Worm (Caenorhabditis elegans) whole organism, young adult: ENCODE data around the gene M116.5.
A peak's percentile ranks its signal among the peaks of the same experiment; 100 is the strongest.

Experiments
- B0336.3 ChIP-seq: fragments of 200-800 bp; sonication (Bioruptor generic); IDR thresholded peaks from 2 replicates; pipeline ENCODE4 v1.3.6; 2022; ENCODE audit warnings: missing genetic modification characterization, missing compliant biosample characterization
- C06A6.2 ChIP-seq: fragments of 200-800 bp; sonication (Bioruptor generic); conservative IDR thresholded peaks from 2 replicates; pipeline ENCODE4 v1.3.6; 2022; ENCODE audit warnings: missing genetic modification characterization, missing compliant biosample characterization
- F10E7.11 ChIP-seq: sonication (generic microtip); optimal IDR thresholded peaks from 2 replicates; lab custom pipeline; 2017; ENCODE audit warnings: mild to moderate bottlenecking, missing genetic modification characterization, moderate library complexity, missing compliant biosample characterization
- F22D6.2 ChIP-seq: sonication (generic microtip); optimal IDR thresholded peaks from 2 replicates; lab custom pipeline; 2016; ENCODE audit warnings: mild to moderate bottlenecking, missing genetic modification characterization, missing compliant biosample characterization
- F33H1.4 ChIP-seq: fragments of 200-800 bp; sonication (Bioruptor generic); IDR thresholded peaks from 2 replicates; pipeline ENCODE4 v1.3.6; 2022; ENCODE audit warnings: missing genetic modification reagents, missing genetic modification characterization, missing compliant biosample characterization
- F37B4.10 ChIP-seq: fragments of 200-800 bp; sonication (Bioruptor generic); IDR thresholded peaks from 2 replicates; pipeline ENCODE4 v1.3.6; 2022; ENCODE audit warnings: missing genetic modification characterization, missing compliant biosample characterization
- F52B5.7 ChIP-seq: sonication (generic microtip); optimal IDR thresholded peaks from 2 replicates; lab custom pipeline; 2016; ENCODE audit warnings: mild to moderate bottlenecking, missing genetic modification characterization, missing compliant biosample characterization
- K11D2.4 ChIP-seq: fragments of 200-800 bp; sonication (Bioruptor generic); IDR thresholded peaks from 2 replicates; pipeline ENCODE4 v1.3.6; 2022; ENCODE audit warnings: missing genetic modification reagents, missing genetic modification characterization, missing compliant biosample characterization
- T07F8.4 ChIP-seq: sonication (generic microtip); optimal IDR thresholded peaks from 2 replicates; lab custom pipeline; 2016; ENCODE audit warnings: mild to moderate bottlenecking, missing genetic modification characterization, moderate library complexity, missing compliant biosample characterization
- Y79H2A.3 ChIP-seq: fragments of 200-800 bp; sonication (Bioruptor generic); conservative IDR thresholded peaks from 2 replicates; pipeline ENCODE4 v1.3.6; 2022; ENCODE audit warnings: missing genetic modification reagents, missing genetic modification characterization, missing compliant biosample characterization
- Y95B8A.8 ChIP-seq: fragments of 200-800 bp; sonication (Bioruptor generic); IDR thresholded peaks from 2 replicates; pipeline ENCODE4 v1.3.6; 2022; ENCODE audit warnings: missing genetic modification reagents, missing genetic modification characterization, missing compliant biosample characterization
- ZK185.1 ChIP-seq: sonication (generic microtip); optimal IDR thresholded peaks from 2 replicates; lab custom pipeline; 2016; ENCODE audit warnings: mild to moderate bottlenecking, missing genetic modification characterization, missing compliant biosample characterization; ENCODE audit not compliant: poor library complexity, severe bottlenecking
- aptf-3 ChIP-seq: fragments of 200-800 bp; sonication (Bioruptor generic); IDR thresholded peaks from 2 replicates; pipeline ENCODE4 v1.3.6; 2022; ENCODE audit warnings: missing genetic modification characterization, missing compliant biosample characterization
- cebp-2 ChIP-seq: fragments of 200-800 bp; sonication (Bioruptor generic); IDR thresholded peaks from 2 replicates; pipeline ENCODE4 v1.3.6; 2022; ENCODE audit warnings: missing genetic modification characterization, missing compliant biosample characterization
- ceh-27 ChIP-seq: fragments of 200-800 bp; sonication (Bioruptor generic); optimal IDR thresholded peaks from 2 replicates; lab custom pipeline; 2018; ENCODE audit warnings: mild to moderate bottlenecking, missing genetic modification characterization, moderate library complexity, missing compliant biosample characterization
- ceh-91 ChIP-seq: fragments of 200-800 bp; sonication (Bioruptor generic); IDR thresholded peaks from 2 replicates; pipeline ENCODE4 v1.3.6; 2022; ENCODE audit warnings: missing genetic modification reagents, missing genetic modification characterization, missing compliant biosample characterization
- chd-7 ChIP-seq: sonication (generic microtip); optimal IDR thresholded peaks from 2 replicates; lab custom pipeline; 2016; ENCODE audit warnings: mild to moderate bottlenecking, missing genetic modification characterization, moderate library complexity, missing compliant biosample characterization
- dpl-1 ChIP-seq: fragments of 150-350 bp; optimal IDR thresholded peaks from 2 replicates; lab custom pipeline; 2014; ENCODE audit warnings: missing biosample characterization, missing genetic modification reagents, missing genetic modification characterization
- egl-44 ChIP-seq: fragments of 200-800 bp; sonication (Bioruptor generic); IDR thresholded peaks from 2 replicates; pipeline ENCODE4 v1.3.6; 2022; ENCODE audit warnings: missing genetic modification reagents, missing genetic modification characterization, missing compliant biosample characterization
- ekl-4 ChIP-seq: fragments of 200-800 bp; sonication (Bioruptor generic); IDR thresholded peaks from 2 replicates; pipeline ENCODE4 v1.3.6; 2022; ENCODE audit warnings: missing genetic modification reagents, missing genetic modification characterization, missing compliant biosample characterization
- ets-4 ChIP-seq: fragments of 200-800 bp; sonication (Bioruptor generic); optimal IDR thresholded peaks from 2 replicates; lab custom pipeline; 2018; ENCODE audit warnings: mild to moderate bottlenecking, missing genetic modification characterization, missing compliant biosample characterization
- gei-17 ChIP-seq: fragments of 200-800 bp; sonication (Bioruptor generic); optimal IDR thresholded peaks from 2 replicates; lab custom pipeline; 2018; ENCODE audit warnings: mild to moderate bottlenecking, missing genetic modification characterization, missing compliant biosample characterization
- him-1 ChIP-seq: sonication (generic microtip); optimal IDR thresholded peaks from 2 replicates; lab custom pipeline; 2016; ENCODE audit warnings: missing genotype, missing genetic modification reagents, missing genetic modification characterization, missing compliant biosample characterization
- hrde-1 ChIP-seq: sonication (generic microtip); optimal IDR thresholded peaks from 2 replicates; lab custom pipeline; 2016; ENCODE audit warnings: missing genetic modification characterization, mild to moderate bottlenecking, missing compliant biosample characterization, moderate library complexity, missing genotype, missing genetic modification reagents, borderline replicate concordance
- let-526 ChIP-seq: fragments of 200-800 bp; sonication (Bioruptor generic); IDR thresholded peaks from 2 replicates; pipeline ENCODE4 v1.3.6; 2022; ENCODE audit warnings: missing genetic modification reagents, missing genetic modification characterization, missing compliant biosample characterization
- let-607 ChIP-seq, 2 experiments: fragments of 200-800 bp in 1 of 2; sonication (Bioruptor generic) in 1 of 2; sonication (generic microtip) in 1 of 2; optimal IDR thresholded peaks; 2 replicates each; lab custom pipeline; 2016 to 2018; ENCODE audit warnings: mild to moderate bottlenecking in 2 of 2, missing compliant biosample characterization in 2 of 2, missing genetic modification characterization in 2 of 2, moderate library complexity in 2 of 2, missing genotype in 1 of 2
- lin-26 ChIP-seq: fragments of 200-800 bp; sonication (Bioruptor generic); IDR thresholded peaks from 2 replicates; pipeline ENCODE4 v1.3.6; 2022; ENCODE audit warnings: missing genetic modification reagents, missing genetic modification characterization, missing compliant biosample characterization
- lin-54 ChIP-seq: fragments of 200-800 bp; sonication (Bioruptor generic); optimal IDR thresholded peaks from 2 replicates; lab custom pipeline; 2018; ENCODE audit warnings: mild to moderate bottlenecking, missing genetic modification characterization, missing compliant biosample characterization
- lsl-1 ChIP-seq: fragments of 200-800 bp; sonication (Bioruptor generic); optimal IDR thresholded peaks from 2 replicates; lab custom pipeline; 2018; ENCODE audit warnings: mild to moderate bottlenecking, missing genetic modification characterization, moderate library complexity, missing compliant biosample characterization
- lsy-27 ChIP-seq: sonication (generic microtip); optimal IDR thresholded peaks from 2 replicates; lab custom pipeline; 2017; ENCODE audit warnings: missing genetic modification characterization, mild to moderate bottlenecking, missing compliant biosample characterization, antibody characterized with exemption, missing genotype, borderline replicate concordance; ENCODE audit not compliant: insufficient read depth
- madf-10 ChIP-seq: sonication (generic microtip); optimal IDR thresholded peaks from 2 replicates; lab custom pipeline; 2016; ENCODE audit warnings: mild to moderate bottlenecking, missing genetic modification characterization, missing compliant biosample characterization
- mel-28 ChIP-seq: sonication (generic microtip); optimal IDR thresholded peaks from 2 replicates; lab custom pipeline; 2016; ENCODE audit warnings: borderline replicate concordance, mild to moderate bottlenecking, missing genetic modification characterization, missing compliant biosample characterization
- nfyb-1 ChIP-seq: fragments of 200-800 bp; sonication (Bioruptor generic); IDR thresholded peaks from 2 replicates; pipeline ENCODE4 v1.3.6; 2022; ENCODE audit warnings: missing genetic modification reagents, missing genetic modification characterization, missing compliant biosample characterization
- nhr-27 ChIP-seq: fragments of 200-800 bp; sonication (Bioruptor generic); optimal IDR thresholded peaks from 2 replicates; lab custom pipeline; 2018; ENCODE audit warnings: mild to moderate bottlenecking, missing genetic modification characterization, moderate library complexity, missing compliant biosample characterization
- pbrm-1 ChIP-seq: fragments of 200-800 bp; sonication (Bioruptor generic); IDR thresholded peaks from 2 replicates; pipeline ENCODE4 v1.3.6; 2022; ENCODE audit warnings: missing genetic modification reagents, missing genetic modification characterization, missing compliant biosample characterization
- pha-4 ChIP-seq: fragments of 150-350 bp; sonication (generic microtip); optimal IDR thresholded peaks from 2 replicates; lab custom pipeline; 2014; ENCODE audit warnings: missing biosample characterization, missing genetic modification reagents, missing genetic modification characterization
- rcor-1 ChIP-seq: fragments of 200-800 bp; sonication (Bioruptor generic); IDR thresholded peaks from 2 replicates; pipeline ENCODE4 v1.3.6; 2022; ENCODE audit warnings: missing genetic modification reagents, missing genetic modification characterization, missing compliant biosample characterization
- rec-8 ChIP-seq, 2 experiments: sonication (generic microtip); optimal IDR thresholded peaks; 2 replicates each; lab custom pipeline; 2016; ENCODE audit warnings: mild to moderate bottlenecking in 2 of 2, missing genetic modification characterization in 2 of 2, missing genetic modification reagents in 2 of 2, missing genotype in 2 of 2, missing biosample characterization in 1 of 2, missing compliant biosample characterization in 1 of 2, moderate library complexity in 1 of 2
- rpc-1 ChIP-seq, 2 experiments: fragments of 150-350 bp in 1 of 2; sonication (generic microtip) in 1 of 2; optimal IDR thresholded peaks; 2 replicates each; lab custom pipeline; 2014 to 2018; ENCODE audit warnings: missing biosample characterization in 1 of 2, missing genetic modification characterization in 1 of 2, missing genetic modification reagents in 1 of 2, missing genotype in 1 of 2
- snpc-1.3 ChIP-seq: sonication (generic microtip); optimal IDR thresholded peaks from 2 replicates; lab custom pipeline; 2017; ENCODE audit warnings: missing genetic modification characterization, mild to moderate bottlenecking, missing compliant biosample characterization, antibody characterized with exemption, moderate library complexity, missing genotype, missing genetic modification reagents; ENCODE audit not compliant: insufficient read depth
- tbx-9 ChIP-seq: sonication (generic microtip); optimal IDR thresholded peaks from 2 replicates; lab custom pipeline; 2016; ENCODE audit warnings: borderline replicate concordance, missing genetic modification characterization, inconsistent platforms, missing compliant biosample characterization
- tlf-1 ChIP-seq: fragments of 200-800 bp; sonication (Bioruptor generic); optimal IDR thresholded peaks from 2 replicates; lab custom pipeline; 2018; ENCODE audit warnings: mild to moderate bottlenecking, missing genetic modification characterization, missing compliant biosample characterization
- xnd-1 ChIP-seq: sonication (generic microtip); optimal IDR thresholded peaks from 2 replicates; lab custom pipeline; 2016; ENCODE audit warnings: missing genotype, missing genetic modification reagents, missing genetic modification characterization, missing compliant biosample characterization
- zim-3 ChIP-seq: sonication (generic microtip); optimal IDR thresholded peaks from 2 replicates; lab custom pipeline; 2017; ENCODE audit warnings: mild to moderate bottlenecking, missing genetic modification characterization, moderate library complexity, missing compliant biosample characterization
- ztf-18 ChIP-seq: sonication (generic microtip); optimal IDR thresholded peaks from 2 replicates; lab custom pipeline; 2016; ENCODE audit warnings: missing genotype, mild to moderate bottlenecking, missing genetic modification characterization, missing compliant biosample characterization
- ztf-22 ChIP-seq: fragments of 200-800 bp; sonication (Bioruptor generic); optimal IDR thresholded peaks from 2 replicates; lab custom pipeline; 2018; ENCODE audit warnings: mild to moderate bottlenecking, missing genetic modification characterization, moderate library complexity, missing compliant biosample characterization
- ztf-3 ChIP-seq: fragments of 200-800 bp; sonication (Bioruptor generic); optimal IDR thresholded peaks from 2 replicates; lab custom pipeline; 2018; ENCODE audit warnings: mild to moderate bottlenecking, missing genetic modification characterization, missing compliant biosample characterization

M116.5 gene

ce11 chrIV:8377501-8377900, 43.4 kb downstream of the M116.5 start, which contains the start of gene D2096.7 (continued):
- TF ChIP-seq nfyb-1 (GFP tag; lab: Robert Waterston, UW): peak; percentile 82
- TF ChIP-seq ceh-27 (GFP tag; lab: Kevin White, UChicago): no peak
- TF ChIP-seq lsl-1 (GFP tag; lab: Kevin White, UChicago): peak; percentile 64
- TF ChIP-seq lsy-27 (tag; lab: Kevin White, UChicago): no peak
- TF ChIP-seq tbx-9 (tag; lab: Kevin White, UChicago): peak; percentile 91
- peak; percentile 70; the same call in 1 of the 2 replicates for TF ChIP-seq cebp-2
- TF ChIP-seq K11D2.4 (GFP tag; lab: Robert Waterston, UW): 0 out of 2 replicates have a peak, but pooled peaks have one; percentile 22
- peak; percentile 32 for TF ChIP-seq ZK185.1 (tag; lab: Kevin White, UChicago)
- TF ChIP-seq let-526 (GFP tag; lab: Robert Waterston, UW): no peak
- no peak for TF ChIP-seq C06A6.2 (GFP tag; lab: Robert Waterston, UW)
- peak; percentile 85 for TF ChIP-seq lin-26 (GFP tag; lab: Robert Waterston, UW)
- TF ChIP-seq B0336.3 (GFP tag; lab: Robert Waterston, UW): peak; percentile 96
- peak; percentile 89 for TF ChIP-seq snpc-1.3 (tag; lab: Kevin White, UChicago)
- peak; percentile 10 for TF ChIP-seq ztf-22 (GFP tag; lab: Kevin White, UChicago)
- no peak for TF ChIP-seq rpc-1 (optimal IDR thresholded peaks at IDR 0.05; lab: Kevin White, UChicago)
- TF ChIP-seq rpc-1 (tag; optimal IDR thresholded peaks at IDR 0.05; lab: Kevin White, UChicago): peak; percentile 11
- TF ChIP-seq ztf-18 (tag; lab: Kevin White, UChicago): peak; percentile 57
- TF ChIP-seq gei-17 (GFP tag; lab: Kevin White, UChicago): peak; percentile 53
- no peak for TF ChIP-seq rec-8 (tag; optimal IDR thresholded peaks at IDR 0.05; lab: Kevin White, UChicago)
- TF ChIP-seq lin-54 (GFP tag; lab: Kevin White, UChicago): peak; percentile 74
- TF ChIP-seq zim-3 (tag; lab: Kevin White, UChicago): peak; percentile 64
- peak; percentile 59 for TF ChIP-seq F33H1.4 (GFP tag; lab: Robert Waterston, UW)
- TF ChIP-seq F52B5.7 (tag; lab: Kevin White, UChicago): peak; percentile 93
- TF ChIP-seq xnd-1 (tag; lab: Kevin White, UChicago): peak; percentile 61
- TF ChIP-seq madf-10 (tag; lab: Kevin White, UChicago): no peak
- no peak for TF ChIP-seq pha-4 (tag; lab: Kevin White, UChicago)
- TF ChIP-seq him-1 (tag; lab: Kevin White, UChicago): peak; percentile 80
- TF ChIP-seq Y95B8A.8: peak; percentile 64; the same call in 1 of the 2 replicates
- TF ChIP-seq tlf-1 (GFP tag; lab: Kevin White, UChicago): peak; percentile 62
- no peak for TF ChIP-seq ztf-3 (GFP tag; lab: Kevin White, UChicago)
- peak; percentile 77 for TF ChIP-seq Y79H2A.3
- TF ChIP-seq ets-4 (GFP tag; lab: Kevin White, UChicago): peak; percentile 69
- TF ChIP-seq pbrm-1 (GFP tag; lab: Robert Waterston, UW): peak; percentile 87
- 0 out of 2 replicates have a peak, but pooled peaks have one; percentile 88 for TF ChIP-seq F37B4.10 (GFP tag; lab: Robert Waterston, UW)
- no peak; the same call in none of the 2 replicates for TF ChIP-seq egl-44 (GFP tag; lab: Robert Waterston, UW)
- TF ChIP-seq chd-7 (tag; lab: Kevin White, UChicago): peak; percentile 83
- TF ChIP-seq ekl-4: peak; percentile 92
- no peak for TF ChIP-seq ceh-91 (GFP tag; lab: Robert Waterston, UW)
- TF ChIP-seq aptf-3 (GFP tag; lab: Robert Waterston, UW): peak; percentile 94
- peak in 1 of 2 experiments; percentile 47 for TF ChIP-seq let-607 (tag; optimal IDR thresholded peaks at IDR 0.05; lab: Kevin White, UChicago)
- TF ChIP-seq dpl-1 (GFP tag; lab: Kevin White, UChicago): no peak
- peak; percentile 96 for TF ChIP-seq hrde-1 (tag; lab: Kevin White, UChicago)
- TF ChIP-seq rcor-1 (GFP tag; lab: Robert Waterston, UW): peak; percentile 60
- no peak for TF ChIP-seq T07F8.4 (tag; lab: Kevin White, UChicago)
- no peak for TF ChIP-seq mel-28 (tag; lab: Kevin White, UChicago)
- TF ChIP-seq F22D6.2 (tag; lab: Kevin White, UChicago): no peak
- TF ChIP-seq F10E7.11 (tag; lab: Kevin White, UChicago): peak; percentile 85
- TF ChIP-seq nhr-27 (tag; lab: Kevin White, UChicago): peak; percentile 85
